Worm (Caenorhabditis elegans): ENCODE data around the gene F59B2.9.

Gene F59B2.9

ce11 chrIII:8988544-8988943, 23.7 kb downstream of the F59B2.9 start:
- TF ChIP-seq lin-32 (GFP tag; optimal IDR thresholded peaks at IDR 0.05) (no peak), sem-2 (GFP tag; optimal IDR thresholded peaks at IDR 0.05) (no peak), drap-1 (GFP tag; optimal IDR thresholded peaks at IDR 0.05) (no peak), snpc-4 (tag; optimal IDR thresholded peaks at IDR 0.05) (no peak), ztf-11 (tag; optimal IDR thresholded peaks at IDR 0.05) (no peak), bed-3 (GFP tag; optimal IDR thresholded peaks at IDR 0.05) (no peak), ceh-83 (GFP tag; optimal IDR thresholded peaks at IDR 0.05) (no peak), mep-1 (tag; optimal IDR thresholded peaks at IDR 0.05) (no peak), ceh-43 (GFP tag; optimal IDR thresholded peaks at IDR 0.05) (no peak)

- no peak for TF ChIP-seq ceh-39 (tag; optimal IDR thresholded peaks at IDR 0.05)
- no peak for TF ChIP-seq unc-62 (GFP tag; optimal IDR thresholded peaks at IDR 0.05)
Observed at ce11 chrIII:8988061-8988460, 24.1 kb downstream of the F59B2.9 start.

- TF ChIP-seq elt-3 (tag; optimal IDR thresholded peaks at IDR 0.05) (peak; percentile 90), mep-1 (tag; optimal IDR thresholded peaks at IDR 0.05) (no peak), bed-3 (GFP tag; optimal IDR thresholded peaks at IDR 0.05) (no peak), hlh-1 (tag; optimal IDR thresholded peaks at IDR 0.05) (peak; percentile 5)
Observed at ce11 chrIII:8986872-8987271, 25.3 kb downstream of the F59B2.9 start.

- TF ChIP-seq unc-39 (tag; optimal IDR thresholded peaks at IDR 0.05) (no peak), nhr-76 (tag; optimal IDR thresholded peaks at IDR 0.05) (no peak), ces-1 (GFP tag; optimal IDR thresholded peaks at IDR 0.05) (no peak), pha-4 (tag; optimal IDR thresholded peaks at IDR 0.05) (no peak), mep-1 (tag; optimal IDR thresholded peaks at IDR 0.05) (no peak)
Observed at ce11 chrIII:8985965-8986364, 26.2 kb downstream of the F59B2.9 start.

ce11 chrIII:8985461-8985860, 26.7 kb downstream of the F59B2.9 start:
- TF ChIP-seq unc-39 (tag; optimal IDR thresholded peaks at IDR 0.05), result no peak
- TF ChIP-seq elt-3 (tag; optimal IDR thresholded peaks at IDR 0.05), result no peak
- no peak for TF ChIP-seq mab-5 (tag; optimal IDR thresholded peaks at IDR 0.05)
- TF ChIP-seq tbx-8 (GFP tag; optimal IDR thresholded peaks at IDR 0.05), result no peak
- TF ChIP-seq ceh-39 (tag; optimal IDR thresholded peaks at IDR 0.05), result no peak
- TF ChIP-seq lsy-2 (tag; optimal IDR thresholded peaks at IDR 0.05), result no peak
- TF ChIP-seq ces-1 (GFP tag; optimal IDR thresholded peaks at IDR 0.05), result no peak
- TF ChIP-seq pha-4 (tag; optimal IDR thresholded peaks at IDR 0.05), result no peak
- no peak for TF ChIP-seq blmp-1 (tag; optimal IDR thresholded peaks at IDR 0.05)
- TF ChIP-seq hlh-1 (tag; optimal IDR thresholded peaks at IDR 0.05), result no peak
- no peak for TF ChIP-seq ceh-83 (GFP tag; optimal IDR thresholded peaks at IDR 0.05)
- no peak for TF ChIP-seq flh-1 (GFP tag; optimal IDR thresholded peaks at IDR 0.05)
- no peak for TF ChIP-seq nhr-237 (tag; optimal IDR thresholded peaks at IDR 0.05)
- no peak for TF ChIP-seq mls-2 (tag; optimal IDR thresholded peaks at IDR 0.05)
- TF ChIP-seq ceh-43 (GFP tag; optimal IDR thresholded peaks at IDR 0.05), result no peak
- no peak for TF ChIP-seq mep-1 (tag; optimal IDR thresholded peaks at IDR 0.05)
- TF ChIP-seq ham-2 (GFP tag; optimal IDR thresholded peaks at IDR 0.05), result no peak
- TF ChIP-seq cnd-1 (tag; optimal IDR thresholded peaks at IDR 0.05), result no peak
- no peak for TF ChIP-seq nhr-76 (tag; optimal IDR thresholded peaks at IDR 0.05)

- peak; percentile 56 for TF ChIP-seq unc-120 (tag; optimal IDR thresholded peaks at IDR 0.05; ENCODE audit: poor library complexity, severe bottlenecking)
- TF ChIP-seq hlh-1 (tag; optimal IDR thresholded peaks at IDR 0.05), result peak; percentile 93
- peak; percentile 1 for TF ChIP-seq mep-1 (tag; optimal IDR thresholded peaks at IDR 0.05)
- TF ChIP-seq ceh-43 (GFP tag; optimal IDR thresholded peaks at IDR 0.05), result no peak
- no peak for TF ChIP-seq zip-8 (tag; optimal IDR thresholded peaks at IDR 0.05)
- no peak for TF ChIP-seq M03D4.4 (tag; optimal IDR thresholded peaks at IDR 0.05)
- TF ChIP-seq drap-1 (GFP tag; optimal IDR thresholded peaks at IDR 0.05), result no peak
- TF ChIP-seq lin-13 (tag; optimal IDR thresholded peaks at IDR 0.05), result no peak
- no peak for TF ChIP-seq nhr-28 (tag; optimal IDR thresholded peaks at IDR 0.05)
- TF ChIP-seq cnd-1 (tag; optimal IDR thresholded peaks at IDR 0.05), result no peak
- TF ChIP-seq bed-3 (GFP tag; optimal IDR thresholded peaks at IDR 0.05), result no peak
- no peak for TF ChIP-seq flh-1 (GFP tag; optimal IDR thresholded peaks at IDR 0.05)
- peak; percentile 86 for TF ChIP-seq ces-1 (GFP tag; optimal IDR thresholded peaks at IDR 0.05)
- TF ChIP-seq nhr-237 (tag; optimal IDR thresholded peaks at IDR 0.05), result peak; percentile 6
- peak; percentile 9 for TF ChIP-seq mls-2 (tag; optimal IDR thresholded peaks at IDR 0.05)
- TF ChIP-seq unc-39 (tag; optimal IDR thresholded peaks at IDR 0.05), result no peak
- peak; percentile 27 for TF ChIP-seq lin-32 (GFP tag; optimal IDR thresholded peaks at IDR 0.05)
- no peak for TF ChIP-seq blmp-1 (tag; optimal IDR thresholded peaks at IDR 0.05)
- peak; percentile 79 for TF ChIP-seq unc-62 (GFP tag; optimal IDR thresholded peaks at IDR 0.05)
Observed at ce11 chrIII:8984960-8985359, 27.2 kb downstream of the F59B2.9 start.
